Worm (Caenorhabditis elegans) whole organism, L4/young adult: Measurements from ENCODE around the gene nlp-64.
"Not testable (repeated sequence)": the region's sequence is repeated elsewhere in the genome, so short reads cannot be mapped to it uniquely, and the experiment has no call there.

Experiments
- W03F9.2 ChIP-seq: fragments of 150-350 bp; optimal IDR thresholded peaks from 2 replicates; lab custom pipeline; 2014; ENCODE audit warnings: missing biosample characterization, missing genetic modification characterization
- dao-5 ChIP-seq: sonication (generic microtip); optimal IDR thresholded peaks from 2 replicates; lab custom pipeline; 2016; ENCODE audit warnings: missing genotype, missing genetic modification characterization, moderate library complexity, missing compliant biosample characterization
- him-1 ChIP-seq: sonication (generic microtip); optimal IDR thresholded peaks from 2 replicates; lab custom pipeline; 2016; ENCODE audit warnings: missing genotype, missing genetic modification reagents, missing genetic modification characterization, missing compliant biosample characterization

- TF ChIP-seq him-1, W03F9.2, dao-5 (tag; lab: Kevin White, UChicago): not testable (repeated sequence)
Observed at ce11 chrX:347117-347516, 36.0 kb upstream of the nlp-64 start, which contains the start of gene C04E7.3.
